Worm (Caenorhabditis elegans) whole organism, L4 larva: ENCODE measurements around the gene gck-4.

Experiments
- F44E2.7 ChIP-seq: fragments of 200-800 bp; sonication (Bioruptor generic); IDR thresholded peaks from 2 replicates; pipeline ENCODE4 v2.1.2; 2022; ENCODE audit warnings: missing genetic modification characterization, missing compliant biosample characterization
- F49E8.2 ChIP-seq: sonication (generic microtip); optimal IDR thresholded peaks from 2 replicates; lab custom pipeline; 2016; ENCODE audit warnings: missing compliant biosample characterization, mild to moderate bottlenecking, missing genetic modification characterization, borderline replicate concordance
- R02D3.7 ChIP-seq: fragments of 150-350 bp; sonication (generic microtip); optimal IDR thresholded peaks from 3 replicates; lab custom pipeline; 2014; ENCODE audit warnings: missing biosample characterization, missing genetic modification characterization
- T20F7.1 ChIP-seq: fragments of 200-800 bp; sonication (Bioruptor generic); optimal IDR thresholded peaks from 2 replicates; lab custom pipeline; 2018; ENCODE audit warnings: mild to moderate bottlenecking, missing genetic modification characterization, missing compliant biosample characterization
- T26A8.4 ChIP-seq: fragments of 200-800 bp; sonication (Bioruptor generic); IDR thresholded peaks from 2 replicates; pipeline ENCODE4 v1.3.6; 2022; ENCODE audit warnings: missing genetic modification characterization, missing compliant biosample characterization
- attf-4 ChIP-seq: sonication (generic microtip); optimal IDR thresholded peaks from 3 replicates; lab custom pipeline; 2017; ENCODE audit warnings: missing biosample characterization, missing genetic modification characterization
- ceh-44 ChIP-seq: fragments of 200-800 bp; sonication (Bioruptor generic); IDR thresholded peaks from 2 replicates; pipeline ENCODE4 v1.3.6; 2022; ENCODE audit warnings: missing genetic modification reagents, missing genetic modification characterization, missing compliant biosample characterization
- ctbp-1 ChIP-seq: fragments of 200-800 bp; sonication (Bioruptor generic); IDR thresholded peaks from 2 replicates; pipeline ENCODE4 v1.3.6; 2022; ENCODE audit warnings: missing genetic modification reagents, missing genetic modification characterization, missing compliant biosample characterization
- daf-12 ChIP-seq: fragments of 150-350 bp; optimal IDR thresholded peaks from 2 replicates; lab custom pipeline; 2014; ENCODE audit warnings: missing biosample characterization, missing genetic modification reagents, missing genetic modification characterization
- daf-19 ChIP-seq: fragments of 200-800 bp; sonication (Bioruptor generic); conservative IDR thresholded peaks from 2 replicates; pipeline ENCODE4 v1.3.6; 2022; ENCODE audit warnings: missing genetic modification characterization, missing compliant biosample characterization
- daf-8 ChIP-seq: fragments of 200-800 bp; sonication (Bioruptor generic); IDR thresholded peaks from 2 replicates; pipeline ENCODE4 v1.3.6; 2022; ENCODE audit warnings: missing genetic modification characterization, missing compliant biosample characterization
- dve-1 ChIP-seq: sonication (generic microtip); optimal IDR thresholded peaks from 2 replicates; lab custom pipeline; 2017; ENCODE audit warnings: antibody characterized with exemption, mild to moderate bottlenecking, missing genetic modification characterization, missing compliant biosample characterization; ENCODE audit not compliant: insufficient read depth
- egl-27 ChIP-seq: sonication (generic microtip); optimal IDR thresholded peaks from 3 replicates; lab custom pipeline; 2017; ENCODE audit warnings: missing biosample characterization, missing genetic modification reagents, missing genetic modification characterization
- egl-43 ChIP-seq: fragments of 200-800 bp; sonication (Bioruptor generic); IDR thresholded peaks from 2 replicates; pipeline ENCODE4 v1.3.6; 2022; ENCODE audit warnings: missing genetic modification reagents, missing genetic modification characterization, missing compliant biosample characterization
- fkh-10 ChIP-seq: fragments of 150-350 bp; optimal IDR thresholded peaks from 2 replicates; lab custom pipeline; 2014; ENCODE audit warnings: missing biosample characterization, missing genetic modification reagents, missing genetic modification characterization
- gei-8 ChIP-seq: fragments of 200-800 bp; sonication (Bioruptor generic); optimal IDR thresholded peaks from 2 replicates; lab custom pipeline; 2018; ENCODE audit warnings: mild to moderate bottlenecking, missing genetic modification characterization, missing compliant biosample characterization
- hif-1 ChIP-seq, 2 experiments: sonication (generic microtip); optimal IDR thresholded peaks; 2 replicates each; lab custom pipeline; 2016 to 2017; ENCODE audit warnings: missing compliant biosample characterization in 2 of 2, missing genetic modification characterization in 2 of 2, missing genetic modification reagents in 2 of 2, missing genotype in 2 of 2, mild to moderate bottlenecking in 1 of 2
- hlh-11 ChIP-seq: fragments of 200-800 bp; sonication (Bioruptor generic); optimal IDR thresholded peaks from 2 replicates; lab custom pipeline; 2018; ENCODE audit warnings: mild to moderate bottlenecking, missing genetic modification characterization, missing compliant biosample characterization
- hlh-30 ChIP-seq: sonication (generic microtip); optimal IDR thresholded peaks from 2 replicates; lab custom pipeline; 2017; ENCODE audit warnings: antibody characterized with exemption, mild to moderate bottlenecking, missing genetic modification characterization, missing compliant biosample characterization; ENCODE audit not compliant: insufficient read depth
- jun-1 ChIP-seq: fragments of 150-350 bp; optimal IDR thresholded peaks from 2 replicates; lab custom pipeline; 2014; ENCODE audit warnings: missing biosample characterization, missing genetic modification reagents, missing genetic modification characterization
- lim-7 ChIP-seq: fragments of 200-800 bp; sonication (Bioruptor generic); IDR thresholded peaks from 2 replicates; pipeline ENCODE4 v1.3.6; 2022; ENCODE audit warnings: missing genetic modification characterization, missing compliant biosample characterization
- lin-13 ChIP-seq: fragments of 150-350 bp; optimal IDR thresholded peaks from 2 replicates; lab custom pipeline; 2014; ENCODE audit warnings: missing biosample characterization, missing genetic modification reagents, missing genetic modification characterization
- lin-15B ChIP-seq: fragments of 150-350 bp; sonication (generic microtip); optimal IDR thresholded peaks from 3 replicates; lab custom pipeline; 2014; ENCODE audit warnings: missing biosample characterization, missing genetic modification characterization
- lin-39 ChIP-seq: fragments of 150-350 bp; optimal IDR thresholded peaks from 2 replicates; lab custom pipeline; 2014; ENCODE audit warnings: missing biosample characterization, missing genetic modification reagents, missing genetic modification characterization
- lir-3 ChIP-seq: sonication (generic microtip); optimal IDR thresholded peaks from 2 replicates; lab custom pipeline; 2016; ENCODE audit warnings: mild to moderate bottlenecking, missing genetic modification characterization, missing compliant biosample characterization
- mdl-1 ChIP-seq, 2 experiments: fragments of 150-350 bp in 1 of 2; sonication (generic microtip) in 1 of 2; optimal IDR thresholded peaks; 2 replicates each; lab custom pipeline; 2014 to 2017; ENCODE audit warnings: missing biosample characterization in 2 of 2, missing genetic modification characterization in 2 of 2
- mxl-3 ChIP-seq: fragments of 200-800 bp; sonication (Bioruptor generic); optimal IDR thresholded peaks from 2 replicates; lab custom pipeline; 2018; ENCODE audit warnings: mild to moderate bottlenecking, missing genetic modification characterization, missing compliant biosample characterization
- nhr-10 ChIP-seq: fragments of 150-350 bp; optimal IDR thresholded peaks from 2 replicates; lab custom pipeline; 2014; ENCODE audit warnings: missing biosample characterization, missing genetic modification characterization
- nhr-25 ChIP-seq: sonication (generic microtip); optimal IDR thresholded peaks from 2 replicates; lab custom pipeline; 2017; ENCODE audit warnings: missing genetic modification characterization, mild to moderate bottlenecking, missing compliant biosample characterization, antibody characterized with exemption, moderate library complexity, borderline replicate concordance; ENCODE audit not compliant: insufficient read depth
- nhr-28 ChIP-seq: fragments of 150-350 bp; optimal IDR thresholded peaks from 2 replicates; lab custom pipeline; 2014; ENCODE audit warnings: missing biosample characterization, missing genetic modification characterization
- nhr-41 ChIP-seq: fragments of 200-800 bp; sonication (Bioruptor generic); IDR thresholded peaks from 2 replicates; pipeline ENCODE4 v1.3.6; 2022; ENCODE audit warnings: missing genetic modification reagents, missing genetic modification characterization, missing compliant biosample characterization
- nhr-76 ChIP-seq: fragments of 150-350 bp; optimal IDR thresholded peaks from 2 replicates; lab custom pipeline; 2014; ENCODE audit warnings: missing biosample characterization, missing genetic modification characterization
- nhr-77 ChIP-seq: fragments of 150-350 bp; optimal IDR thresholded peaks from 2 replicates; lab custom pipeline; 2014; ENCODE audit warnings: missing biosample characterization, missing genetic modification characterization
- pqm-1 ChIP-seq: sonication (generic microtip); optimal IDR thresholded peaks from 2 replicates; lab custom pipeline; 2017; ENCODE audit warnings: missing biosample characterization, missing genetic modification characterization
- snpc-1.2 ChIP-seq: fragments of 200-800 bp; sonication (Bioruptor generic); IDR thresholded peaks from 2 replicates; pipeline ENCODE4 v1.3.6; 2022; ENCODE audit warnings: missing genetic modification reagents, missing genetic modification characterization, missing compliant biosample characterization
- snpc-4 ChIP-seq: fragments of 150-350 bp; optimal IDR thresholded peaks from 2 replicates; lab custom pipeline; 2014; ENCODE audit warnings: missing biosample characterization, missing genetic modification characterization
- spr-1 ChIP-seq: sonication (generic microtip); optimal IDR thresholded peaks from 2 replicates; lab custom pipeline; 2016; ENCODE audit warnings: mild to moderate bottlenecking, missing genetic modification characterization, missing compliant biosample characterization
- unc-62 ChIP-seq, 3 experiments: fragments of 150-350 bp in 1 of 3; sonication (generic microtip); optimal IDR thresholded peaks in 2 of 3; peaks in 1 of 3; 1 replicate in 1 of 3; 2 replicates in 2 of 3; lab custom pipeline; 2014 to 2017; ENCODE audit warnings: missing biosample characterization in 3 of 3, missing genetic modification characterization in 3 of 3, missing genetic modification reagents in 3 of 3, missing genotype in 1 of 3
- vab-7 ChIP-seq: fragments of 200-800 bp; sonication (Bioruptor generic); IDR thresholded peaks from 2 replicates; pipeline ENCODE4 v1.3.6; 2022; ENCODE audit warnings: missing genetic modification reagents, missing genetic modification characterization, missing compliant biosample characterization
- zfp-2 ChIP-seq: sonication (generic microtip); optimal IDR thresholded peaks from 2 replicates; lab custom pipeline; 2016; ENCODE audit warnings: mild to moderate bottlenecking, missing genetic modification characterization, missing compliant biosample characterization
- zfp-3 ChIP-seq: fragments of 200-800 bp; sonication (Bioruptor generic); conservative IDR thresholded peaks from 2 replicates; pipeline ENCODE4 v1.3.6; 2022; ENCODE audit warnings: missing genetic modification reagents, missing genetic modification characterization, missing compliant biosample characterization
- ztf-11 ChIP-seq: fragments of 150-350 bp; optimal IDR thresholded peaks from 2 replicates; lab custom pipeline; 2014; ENCODE audit warnings: missing biosample characterization, missing genetic modification characterization
- ztf-7 ChIP-seq: fragments of 150-350 bp; optimal IDR thresholded peaks from 2 replicates; lab custom pipeline; 2014; ENCODE audit warnings: missing biosample characterization, missing genetic modification characterization

Gene gck-4

DNA sequence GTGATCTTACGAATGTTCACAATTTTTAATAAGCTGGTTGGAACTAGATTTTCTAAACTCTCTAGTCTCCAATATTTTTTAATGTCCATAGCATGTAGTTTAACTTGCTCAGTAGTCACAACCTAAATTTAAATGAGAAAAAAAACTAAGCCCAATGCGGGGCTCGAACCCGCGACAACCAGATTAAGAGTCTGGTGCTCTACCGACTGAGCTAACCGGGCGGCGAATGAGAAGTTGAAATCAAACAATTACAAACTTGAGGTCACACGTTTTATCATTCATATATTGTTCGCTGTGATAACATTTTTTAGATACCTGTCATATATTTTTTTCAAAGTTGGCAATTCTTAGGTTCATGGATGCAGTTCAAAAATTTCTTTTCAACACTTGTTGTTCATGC lies 21.2 kb upstream of the gck-4 start (continued):
- TF ChIP-seq spr-1 (no peak), zfp-2 (tag; lab: Kevin White, UChicago) (no peak), ztf-11 (no peak), daf-8 (no peak)
- TF ChIP-seq, all 104 proteins: peak for 12

DNA sequence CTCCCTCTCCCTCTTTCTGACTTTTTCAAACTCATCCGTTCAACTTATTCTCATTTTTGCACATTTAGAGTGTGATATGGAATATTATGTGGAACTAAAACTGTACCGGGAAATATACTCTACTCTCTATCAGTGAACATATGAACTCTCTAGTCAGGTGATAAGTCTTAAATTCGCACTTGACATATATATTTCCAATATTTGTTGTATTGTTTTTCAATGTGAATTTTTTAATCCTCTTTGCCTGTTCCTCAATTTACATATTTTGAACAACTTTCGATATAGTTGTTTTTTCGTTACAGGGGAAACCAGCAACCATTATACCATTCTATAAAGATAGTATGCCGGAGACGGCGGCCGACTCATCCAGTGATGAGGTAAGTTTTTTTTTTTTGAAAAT lies 16.8 kb upstream of the gck-4 start, which contains the start of gene C04A11.1:
Gene C04A11.1 (plus strand): TSS at position 301 of the 400 bp plus-strand sequence.
- no peak for TF ChIP-seq nhr-77 (tag; lab: Kevin White, UChicago)
- no peak for TF ChIP-seq hif-1 (tag; optimal IDR thresholded peaks at IDR 0.05; lab: Kevin White, UChicago)
- TF ChIP-seq lin-39 (tag; lab: Kevin White, UChicago) = no peak
- TF ChIP-seq egl-27 (tag; lab: Kevin White, UChicago) = no peak
- TF ChIP-seq lin-15B (tag; lab: Kevin White, UChicago) = no peak
- TF ChIP-seq T20F7.1 (GFP tag; lab: Kevin White, UChicago) = no peak
- no peak for TF ChIP-seq ceh-44
- no peak for TF ChIP-seq F44E2.7 (GFP tag; lab: Robert Waterston, UW)
- no peak for TF ChIP-seq snpc-4
- no peak for TF ChIP-seq lir-3 (tag; lab: Kevin White, UChicago)
- TF ChIP-seq vab-7 (GFP tag; lab: Robert Waterston, UW) = no peak
- no peak for TF ChIP-seq hlh-11 (tag; lab: Kevin White, UChicago)
- TF ChIP-seq jun-1 (tag; lab: Kevin White, UChicago) = no peak
- no peak for TF ChIP-seq dve-1
- no peak for TF ChIP-seq nhr-76

DNA sequence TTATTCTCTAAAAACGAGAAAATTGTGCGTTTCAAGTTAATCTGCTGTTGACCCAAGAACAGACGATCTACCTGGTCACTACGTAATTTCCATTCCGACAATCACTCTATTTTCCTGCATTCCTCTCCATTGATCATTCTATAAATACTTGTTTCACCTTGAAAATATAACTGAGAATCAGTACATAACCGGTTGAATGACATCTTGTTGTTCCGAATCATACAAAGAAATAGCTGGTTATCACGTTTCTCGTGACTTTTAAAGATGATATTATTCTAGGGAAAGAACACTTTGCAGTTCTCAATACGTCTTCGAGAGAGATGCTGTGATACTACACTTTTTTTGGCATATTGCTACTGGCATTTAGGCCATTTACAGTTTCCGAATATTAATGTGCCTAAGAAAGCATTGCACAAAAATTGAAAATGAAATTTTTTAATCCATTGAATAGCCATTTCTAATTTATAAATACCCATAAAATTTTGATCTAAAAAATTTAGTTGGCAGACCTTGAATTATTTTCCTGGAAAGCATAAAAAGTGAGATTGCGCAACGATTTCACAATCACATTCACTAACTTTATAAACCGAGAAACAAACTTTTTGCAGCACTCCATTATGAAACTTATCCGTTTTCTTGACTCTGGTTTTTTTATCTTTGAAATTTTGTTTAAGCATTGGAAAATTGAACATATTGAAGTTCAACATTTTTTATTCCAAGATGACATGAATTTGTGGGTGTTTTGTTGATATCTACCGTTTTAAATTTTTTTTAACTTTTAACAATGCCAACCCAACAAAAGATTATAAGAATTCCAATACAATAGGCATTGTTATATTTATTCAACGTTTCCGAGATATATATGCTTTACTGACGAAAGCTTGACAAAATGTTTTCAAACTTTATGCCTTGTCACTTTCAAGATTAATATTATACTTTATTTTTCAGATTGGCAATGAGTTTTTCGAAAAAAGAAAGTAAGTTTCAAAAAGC lies 13.1 kb upstream of the gck-4 start, which contains the start of gene C04A11.5:
Gene C04A11.5 (plus strand): TSS at position 943 of the 993 bp plus-strand sequence.
- no peak for TF ChIP-seq daf-8
- TF ChIP-seq F49E8.2 (tag; lab: Kevin White, UChicago) = no peak
- TF ChIP-seq nhr-25 (tag; lab: Kevin White, UChicago) = no peak
- no peak for TF ChIP-seq daf-12 (tag; lab: Kevin White, UChicago)
- TF ChIP-seq gei-8 (GFP tag; lab: Kevin White, UChicago) = no peak
- TF ChIP-seq mdl-1 (tag; optimal IDR thresholded peaks at IDR 0.05; lab: Kevin White, UChicago) = peak in 1 of 2 experiments; percentile 14
- no peak for TF ChIP-seq attf-4
- TF ChIP-seq mxl-3 (GFP tag; lab: Kevin White, UChicago) = peak; percentile 21
- no peak for TF ChIP-seq lin-39 (tag; lab: Kevin White, UChicago)
- TF ChIP-seq unc-62 (GFP tag; optimal IDR thresholded peaks at IDR 0.05 in 1 of 2; lab: Kevin White, UChicago) = peak in 1 of 2 experiments; percentile 30
- TF ChIP-seq unc-62 (tag; optimal IDR thresholded peaks at IDR 0.05; lab: Kevin White, UChicago) = no peak
- TF ChIP-seq lin-13 (GFP tag; lab: Kevin White, UChicago) = no peak
- TF ChIP-seq hlh-11 (tag; lab: Kevin White, UChicago) = peak; percentile 22
- peak; percentile 60 for TF ChIP-seq nhr-28 (tag; lab: Kevin White, UChicago)
- no peak for TF ChIP-seq snpc-1.2 (GFP tag; lab: Robert Waterston, UW)
- TF ChIP-seq hlh-30 (tag; lab: Kevin White, UChicago) = peak; percentile 45
- TF ChIP-seq, all 104 proteins: peak for 6

DNA sequence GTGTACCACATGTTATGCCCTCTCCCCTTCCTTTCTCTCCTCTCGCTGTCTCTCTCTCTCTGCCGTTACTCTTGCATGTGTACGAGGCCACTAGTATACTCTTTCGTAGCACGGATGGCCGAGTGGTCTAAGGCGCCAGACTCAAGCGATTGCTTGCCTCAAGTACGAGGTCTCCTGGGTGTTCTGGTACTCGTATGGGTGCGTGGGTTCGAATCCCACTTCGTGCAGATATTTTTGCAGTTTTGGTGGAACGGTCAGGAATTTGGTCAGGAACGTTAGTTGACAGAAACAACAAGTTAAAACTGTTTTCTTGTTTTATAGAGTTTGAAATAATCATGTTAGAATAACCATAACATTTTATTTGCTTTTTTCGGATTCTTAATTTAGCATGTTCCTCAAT lies 11.5 kb upstream of the gck-4 start:
- TF ChIP-seq nhr-41 (GFP tag; lab: Robert Waterston, UW) = peak; percentile 98
- no peak for TF ChIP-seq nhr-10 (tag; lab: Kevin White, UChicago)
- peak; percentile 51 for TF ChIP-seq ztf-7 (tag; lab: Kevin White, UChicago)
- TF ChIP-seq gei-8 (GFP tag; lab: Kevin White, UChicago) = peak; percentile 92
- TF ChIP-seq spr-1 = peak; percentile 90
- TF ChIP-seq jun-1 (tag; lab: Kevin White, UChicago) = peak; percentile 82
- peak; percentile 99 for TF ChIP-seq lim-7 (GFP tag; lab: Robert Waterston, UW)
- TF ChIP-seq zfp-3 = peak; percentile 68; the same call in 1 of the 2 replicates
- TF ChIP-seq ctbp-1 (GFP tag; lab: Robert Waterston, UW) = peak; percentile 96
- TF ChIP-seq T26A8.4 (GFP tag; lab: Robert Waterston, UW) = peak; percentile 94
- no peak for TF ChIP-seq R02D3.7 (tag; lab: Kevin White, UChicago)
- no peak for TF ChIP-seq egl-27 (tag; lab: Kevin White, UChicago)
- TF ChIP-seq pqm-1 (tag; lab: Kevin White, UChicago) = no peak
- TF ChIP-seq egl-43 (GFP tag; lab: Robert Waterston, UW) = peak; percentile 99
- peak; percentile 45 for TF ChIP-seq fkh-10 (GFP tag; lab: Kevin White, UChicago)
- TF ChIP-seq daf-19 (GFP tag; lab: Robert Waterston, UW) = peak; percentile 87
